Fruit fly (Drosophila melanogaster): ENCODE data around the gene CG31546.

The CG31546 gene

dm6 chr3R:5624115-5624878 is 11.1 kb downstream of the CG31546 start, which contains the start of the genes Dph4, Spec2 and RpL13A (continued):
- TF ChIP-seq slbo (GFP tag; IDR thresholded peaks at IDR 0.05) (no peak), grn (GFP tag; optimal IDR thresholded peaks at IDR 0.05) (peak; percentile 76), Sox102F (GFP tag; optimal IDR thresholded peaks at IDR 0.05) (no peak), CG30020 (tag; optimal IDR thresholded peaks at IDR 0.05) (peak; percentile 78), Sry-δ (GFP tag; optimal IDR thresholded peaks at IDR 0.05) (peak; percentile 99), slou (GFP tag; optimal IDR thresholded peaks at IDR 0.05) (peak; percentile 88), CG6175 (GFP tag; IDR thresholded peaks at IDR 0.05) (no peak), CG32767 (GFP tag; IDR thresholded peaks at IDR 0.05) (no peak), Doc3 (GFP tag; IDR thresholded peaks at IDR 0.05; ENCODE audit: partially characterized antibody) (no peak), CTCF (GFP tag; optimal IDR thresholded peaks at IDR 0.05) (peak; percentile 64), CG15514 (GFP tag; optimal IDR thresholded peaks at IDR 0.05) (peak; percentile 100), knrl (GFP tag; IDR thresholded peaks at IDR 0.05; ENCODE audit: partially characterized antibody) (no peak), al (GFP tag; IDR thresholded peaks at IDR 0.05) (no peak), CG16815 (GFP tag; optimal IDR thresholded peaks at IDR 0.05) (peak; percentile 71), fd64A (GFP tag; optimal IDR thresholded peaks at IDR 0.05) (peak; percentile 95), trh (GFP tag; optimal IDR thresholded peaks at IDR 0.05) (peak; percentile 69), Ets97D (GFP tag; optimal IDR thresholded peaks at IDR 0.05) (peak; percentile 100), maf-S (GFP tag; optimal IDR thresholded peaks at IDR 0.05) (peak; percentile 88), CG3065 (GFP tag; optimal IDR thresholded peaks at IDR 0.05) (peak; percentile 72), CG15073 (GFP tag; optimal IDR thresholded peaks at IDR 0.05) (no peak), sob (GFP tag; IDR thresholded peaks at IDR 0.05) (no peak), Hand (GFP tag; optimal IDR thresholded peaks at IDR 0.05) (peak; percentile 87), Dfd (GFP tag; optimal IDR thresholded peaks at IDR 0.05) (no peak), CG10462 (GFP tag; optimal IDR thresholded peaks at IDR 0.05) (peak; percentile 76), Hmx (GFP tag; optimal IDR thresholded peaks at IDR 0.05) (peak; percentile 39), Six4 (GFP tag; optimal IDR thresholded peaks at IDR 0.05) (peak; percentile 86), gfzf (GFP tag; optimal IDR thresholded peaks at IDR 0.05) (peak; percentile 72), CG34422 (GFP tag; IDR thresholded peaks at IDR 0.05) (no peak), sna (GFP tag; IDR thresholded peaks at IDR 0.05; ENCODE audit: partially characterized antibody) (no peak), BtbVII (GFP tag; optimal IDR thresholded peaks at IDR 0.05) (peak; percentile 94), CG15696 (tag; optimal IDR thresholded peaks at IDR 0.05) (peak; percentile 50), MTF-1 (GFP tag; optimal IDR thresholded peaks at IDR 0.05; ENCODE audit: borderline replicate concordance) (peak; percentile 98), CG10565 (GFP tag; optimal IDR thresholded peaks at IDR 0.05) (peak; percentile 68), CG2116 (GFP tag; optimal IDR thresholded peaks at IDR 0.05) (peak; percentile 100), Hr78 (GFP tag; optimal IDR thresholded peaks at IDR 0.05) (peak in 1 of 2 experiments; percentile 52), Ptx1 (GFP tag; IDR thresholded peaks at IDR 0.05) (no peak), Dad (GFP tag; optimal IDR thresholded peaks at IDR 0.05) (peak; percentile 94), Hmr (GFP tag; optimal IDR thresholded peaks at IDR 0.05) (peak; percentile 98), tap (tag; optimal IDR thresholded peaks at IDR 0.05) (peak; percentile 69), CG4730 (GFP tag; IDR thresholded peaks at IDR 0.05) (no peak), CG2120 (GFP tag; optimal IDR thresholded peaks at IDR 0.05) (peak; percentile 71), crp (GFP tag; optimal IDR thresholded peaks at IDR 0.05) (peak in 1 of 2 experiments; percentile 67), CG17802 (tag; optimal IDR thresholded peaks at IDR 0.05) (peak; percentile 85), CG31441 (GFP tag; IDR thresholded peaks at IDR 0.05) (no peak), sr (GFP tag; IDR thresholded peaks at IDR 0.05) (no peak), rib (GFP tag; IDR thresholded peaks at IDR 0.05) (no peak), Awh (GFP tag; IDR thresholded peaks at IDR 0.05) (no peak), bsh (GFP tag; optimal IDR thresholded peaks at IDR 0.05) (peak; percentile 21 to 78), CG7963 (GFP tag; IDR thresholded peaks at IDR 0.05; ENCODE audit: partially characterized antibody) (no peak)
